Fruit fly (Drosophila melanogaster) whole organism, wandering third instar larva: ENCODE results near the gene Nprl3.

Experiments
- Abd-B ChIP-seq: fragments of >200 bp; optimal IDR thresholded peaks from 2 replicates; lab custom pipeline; 2017; ENCODE audit warnings: missing biosample characterization, missing genetic modification characterization
- CG32264 ChIP-seq: fragments of 200-800 bp; sonication (Bioruptor generic); optimal IDR thresholded peaks from 2 replicates; lab custom pipeline; 2016; ENCODE audit warnings: missing biosample characterization, missing genetic modification characterization
- CG9705 ChIP-seq: fragments of 200-800 bp; sonication (Bioruptor generic); optimal IDR thresholded peaks from 2 replicates; lab custom pipeline; 2018; ENCODE audit warnings: missing biosample characterization, mild to moderate bottlenecking, missing genetic modification characterization
- CrebA ChIP-seq: fragments of 200-800 bp; sonication (Bioruptor generic); optimal IDR thresholded peaks from 2 replicates; lab custom pipeline; 2016; ENCODE audit warnings: missing biosample characterization, mild to moderate bottlenecking, missing genetic modification characterization, borderline replicate concordance
- Dfd ChIP-seq: fragments of >200 bp; optimal IDR thresholded peaks from 2 replicates; lab custom pipeline; 2017; ENCODE audit warnings: missing biosample characterization, missing genetic modification characterization
- Dif ChIP-seq: fragments of 200-275, 200-300 bp; sonication (Bioruptor generic); optimal IDR thresholded peaks from 2 replicates; lab custom pipeline; 2018; ENCODE audit warnings: missing biosample characterization, missing genetic modification characterization; ENCODE audit not compliant: partially characterized antibody
- GATAd ChIP-seq: sonication (Bioruptor generic); optimal IDR thresholded peaks from 2 replicates; lab custom pipeline; 2016; ENCODE audit warnings: missing biosample characterization, missing genetic modification characterization
- HLH106 ChIP-seq: fragments of 200-800 bp; optimal IDR thresholded peaks from 3 replicates; lab custom pipeline; 2019; ENCODE audit warnings: missing biosample characterization, mild to moderate bottlenecking, missing genetic modification characterization, moderate library complexity
- Hnf4 ChIP-seq: fragments of 200-800 bp; sonication (Bioruptor generic); optimal IDR thresholded peaks from 2 replicates; lab custom pipeline; 2016; ENCODE audit warnings: missing biosample characterization, mild to moderate bottlenecking, missing genetic modification characterization
- Hr78 ChIP-seq: fragments of >200 bp; optimal IDR thresholded peaks from 2 replicates; lab custom pipeline; 2017; ENCODE audit warnings: missing biosample characterization, missing genetic modification characterization
- Hr83 ChIP-seq: fragments of 200-300 bp; sonication (Bioruptor generic); optimal IDR thresholded peaks from 2 replicates; lab custom pipeline; 2016; ENCODE audit warnings: missing biosample characterization, mild to moderate bottlenecking, missing genetic modification characterization, moderate library complexity; ENCODE audit not compliant: poor library complexity, severe bottlenecking
- Jra ChIP-seq: sonication (Bioruptor generic); optimal IDR thresholded peaks from 2 replicates; lab custom pipeline; 2016; ENCODE audit warnings: missing biosample characterization, missing genetic modification characterization
- Myc ChIP-seq: fragments of >200 bp; optimal IDR thresholded peaks from 2 replicates; lab custom pipeline; 2017
- N ChIP-seq: fragments of >200 bp; optimal IDR thresholded peaks from 2 replicates; lab custom pipeline; 2018; ENCODE audit warnings: missing biosample characterization, missing external identifiers, missing genetic modification characterization
- OdsH ChIP-seq: fragments of 200-800 bp; sonication (Bioruptor generic); optimal IDR thresholded peaks from 2 replicates; lab custom pipeline; 2016; ENCODE audit warnings: missing biosample characterization, mild to moderate bottlenecking, missing genetic modification characterization
- Rel ChIP-seq, 2 experiments: fragments of 200-800 bp; sonication (Bioruptor generic) in 1 of 2; optimal IDR thresholded peaks; 2 replicates in 1 of 2; 3 replicates in 1 of 2; lab custom pipeline; 2016 to 2019; ENCODE audit warnings: mild to moderate bottlenecking in 2 of 2, missing biosample characterization in 2 of 2, missing genetic modification characterization in 2 of 2, moderate library complexity in 1 of 2
- Sp1 ChIP-seq: fragments of 200-800 bp; sonication (Bioruptor generic); optimal IDR thresholded peaks from 3 replicates; lab custom pipeline; 2019; ENCODE audit warnings: missing biosample characterization, mild to moderate bottlenecking, missing genetic modification characterization, moderate library complexity
- Vsx2 ChIP-seq: fragments of 200-300, 225-300 bp; sonication (Bioruptor generic); optimal IDR thresholded peaks from 2 replicates; lab custom pipeline; 2018; ENCODE audit warnings: missing biosample characterization, missing genetic modification characterization; ENCODE audit not compliant: partially characterized antibody
- br ChIP-seq: fragments of 200-800 bp; sonication (Bioruptor generic); optimal IDR thresholded peaks from 2 replicates; lab custom pipeline; 2016; ENCODE audit warnings: missing biosample characterization, missing genetic modification characterization
- brk ChIP-seq: fragments of 200-800 bp; sonication (Bioruptor generic); optimal IDR thresholded peaks from 2 replicates; lab custom pipeline; 2016; ENCODE audit warnings: missing biosample characterization, mild to moderate bottlenecking, missing genetic modification characterization
- dl ChIP-seq, 2 experiments: fragments of 175-275, 200-275 bp in 1 of 2; fragments of 200-275 bp in 1 of 2; sonication (Bioruptor generic); optimal IDR thresholded peaks; lab custom pipeline; 2018; ENCODE audit warnings: mild to moderate bottlenecking in 2 of 2, missing biosample characterization in 2 of 2, missing genetic modification characterization in 2 of 2, moderate library complexity in 2 of 2; ENCODE audit not compliant: partially characterized antibody in 2 of 2, insufficient read depth in 1 of 2
- dmrt93B ChIP-seq: fragments of 200-800 bp; sonication (Bioruptor generic); optimal IDR thresholded peaks from 2 replicates; lab custom pipeline; 2018; ENCODE audit warnings: missing biosample characterization, mild to moderate bottlenecking, missing genetic modification characterization
- dsf ChIP-seq: sonication (Bioruptor generic); optimal IDR thresholded peaks from 2 replicates; lab custom pipeline; 2016; ENCODE audit warnings: missing biosample characterization, missing genetic modification characterization, borderline replicate concordance
- foxo ChIP-seq, 2 experiments: fragments of 200-800 bp; sonication (Bioruptor generic); optimal IDR thresholded peaks; 2 replicates in 1 of 2; 3 replicates in 1 of 2; lab custom pipeline; 2016 to 2017; ENCODE audit warnings: missing biosample characterization in 2 of 2, missing genetic modification characterization in 2 of 2
- fru ChIP-seq: fragments of 200-800 bp; sonication (Bioruptor generic); optimal IDR thresholded peaks from 3 replicates; lab custom pipeline; 2016; ENCODE audit warnings: missing biosample characterization, mild to moderate bottlenecking, missing genetic modification characterization
- h ChIP-seq: fragments of 200-800 bp; sonication (Bioruptor generic); optimal IDR thresholded peaks from 3 replicates; lab custom pipeline; 2016; ENCODE audit warnings: missing biosample characterization, mild to moderate bottlenecking, missing genetic modification characterization
- jim ChIP-seq: fragments of 175-275, 200-325 bp; sonication (Bioruptor generic); optimal IDR thresholded peaks from 2 replicates; lab custom pipeline; 2016; ENCODE audit warnings: missing biosample characterization, mild to moderate bottlenecking, missing genetic modification characterization
- pan ChIP-seq: fragments of >200 bp; optimal IDR thresholded peaks from 2 replicates; lab custom pipeline; 2017
- psq ChIP-seq: fragments of 200-800 bp; sonication (Bioruptor generic); optimal IDR thresholded peaks from 3 replicates; lab custom pipeline; 2017; ENCODE audit warnings: missing biosample characterization, mild to moderate bottlenecking, missing genetic modification characterization, moderate library complexity
- rgr ChIP-seq: fragments of 200-800 bp; sonication (Bioruptor generic); optimal IDR thresholded peaks from 3 replicates; lab custom pipeline; 2016; ENCODE audit warnings: missing biosample characterization, mild to moderate bottlenecking, missing genetic modification characterization
- sage ChIP-seq: fragments of 200-800 bp; sonication (Bioruptor generic); optimal IDR thresholded peaks from 2 replicates; lab custom pipeline; 2016; ENCODE audit warnings: missing biosample characterization, mild to moderate bottlenecking, missing genetic modification characterization
- sv ChIP-seq: fragments of 200-800 bp; sonication (Bioruptor generic); optimal IDR thresholded peaks from 3 replicates; lab custom pipeline; 2016; ENCODE audit warnings: missing biosample characterization, missing genetic modification characterization
- tai ChIP-seq: sonication (Bioruptor generic); optimal IDR thresholded peaks from 2 replicates; lab custom pipeline; 2016; ENCODE audit warnings: missing biosample characterization, missing genetic modification characterization
- usp ChIP-seq: fragments of >200 bp; optimal IDR thresholded peaks from 2 replicates; lab custom pipeline; 2017; ENCODE audit warnings: missing biosample characterization, missing genetic modification characterization
- woc ChIP-seq: sonication (Bioruptor generic); optimal IDR thresholded peaks from 2 replicates; lab custom pipeline; 2016; ENCODE audit warnings: missing biosample characterization, mild to moderate bottlenecking, missing genetic modification characterization

Gene Nprl3

dm6 chr3L:13957789-13958188 lies 43.9 kb downstream of the Nprl3 start:
- no peak for TF ChIP-seq usp (GFP tag; lab: Kevin White, UChicago)

DNA sequence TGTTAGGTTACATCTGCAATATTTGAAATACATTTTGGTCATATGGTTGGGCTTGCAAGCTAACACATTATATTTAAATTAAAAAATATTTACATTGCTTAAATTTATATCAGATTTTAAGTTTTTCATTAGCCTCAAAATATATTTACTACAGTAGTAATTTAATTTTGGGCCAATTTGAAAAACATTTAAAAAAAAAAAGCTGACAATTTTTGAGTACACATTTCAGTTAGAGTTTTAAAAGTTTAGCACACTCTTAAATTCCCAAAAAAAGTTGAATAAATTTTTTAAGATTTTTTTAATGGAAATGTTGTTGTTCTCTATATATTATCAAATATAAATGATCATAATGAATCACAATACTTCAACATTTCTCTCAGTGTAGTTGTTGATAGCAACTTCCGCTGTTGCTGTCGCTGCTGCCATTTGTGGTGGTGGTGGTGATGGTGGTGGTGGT lies 44.4 kb downstream of the Nprl3 start:
- no peak for TF ChIP-seq Sp1 (GFP tag; lab: Kevin White, UChicago)
- no peak for TF ChIP-seq usp (GFP tag; lab: Kevin White, UChicago)
- TF ChIP-seq psq (GFP tag; lab: Kevin White, UChicago), result peak; percentile 6
- peak in 1 of 2 experiments; percentile 34 for TF ChIP-seq foxo (GFP tag; optimal IDR thresholded peaks at IDR 0.05; lab: Kevin White, UChicago)
- no peak for TF ChIP-seq Dfd
- peak; percentile 39 for TF ChIP-seq sv (GFP tag; lab: Kevin White, UChicago)
- peak; percentile 19 for TF ChIP-seq rgr
- TF ChIP-seq h (GFP tag; lab: Kevin White, UChicago), result peak; percentile 5
- TF ChIP-seq OdsH (GFP tag; lab: Kevin White, UChicago), result peak; percentile 14
- TF ChIP-seq CG32264, result no peak

DNA sequence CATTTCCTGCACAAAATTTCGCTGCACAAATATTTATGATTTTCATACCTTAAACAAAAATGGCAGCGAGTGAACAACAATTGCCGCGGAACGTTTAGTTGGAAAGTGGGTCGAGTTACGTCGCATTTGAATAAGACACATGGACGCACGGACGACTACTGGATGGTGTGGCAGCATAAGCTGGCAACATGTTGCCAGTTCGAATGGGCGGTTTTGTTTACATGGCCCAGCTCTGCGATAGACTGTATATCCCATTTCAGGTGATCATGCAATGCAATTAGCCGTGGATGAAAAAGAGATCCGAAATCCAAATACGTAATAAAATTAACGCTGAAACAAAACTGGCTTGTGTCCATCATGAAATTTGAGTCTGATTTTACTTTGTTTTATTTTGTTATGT lies 45.0 kb downstream of the Nprl3 start:
- TF ChIP-seq fru (GFP tag; lab: Kevin White, UChicago), result no peak
- no peak for TF ChIP-seq Jra (GFP tag; lab: Kevin White, UChicago)
- no peak for TF ChIP-seq Myc (lab: Kevin White, UChicago)
- TF ChIP-seq woc, result no peak
- TF ChIP-seq CG32264, result no peak
- TF ChIP-seq psq (GFP tag; lab: Kevin White, UChicago), result no peak
- TF ChIP-seq Hnf4 (GFP tag; lab: Kevin White, UChicago), result no peak
- TF ChIP-seq Hr78 (GFP tag; lab: Kevin White, UChicago), result no peak

dm6 chr3L:13952484-13953048 lies 49.1 kb downstream of the Nprl3 start:
- TF ChIP-seq Rel (GFP tag; optimal IDR thresholded peaks at IDR 0.05; lab: Kevin White, UChicago) (no peak), Rel (tag; optimal IDR thresholded peaks at IDR 0.05; lab: Kevin White, UChicago) (peak; percentile 16), CrebA (GFP tag; lab: Kevin White, UChicago) (peak; percentile 23), sv (GFP tag; lab: Kevin White, UChicago) (no peak), foxo (GFP tag; optimal IDR thresholded peaks at IDR 0.05; lab: Kevin White, UChicago) (no peak), tai (no peak), Vsx2 (GFP tag; lab: Kevin White, UChicago) (no peak), Myc (lab: Kevin White, UChicago) (no peak), dmrt93B (GFP tag; lab: Kevin White, UChicago) (no peak), Dfd (no peak), Hr78 (GFP tag; lab: Kevin White, UChicago) (no peak), br (no peak), usp (GFP tag; lab: Kevin White, UChicago) (no peak), pan (lab: Kevin White, UChicago) (no peak), h (GFP tag; lab: Kevin White, UChicago) (peak; percentile 80)

DNA sequence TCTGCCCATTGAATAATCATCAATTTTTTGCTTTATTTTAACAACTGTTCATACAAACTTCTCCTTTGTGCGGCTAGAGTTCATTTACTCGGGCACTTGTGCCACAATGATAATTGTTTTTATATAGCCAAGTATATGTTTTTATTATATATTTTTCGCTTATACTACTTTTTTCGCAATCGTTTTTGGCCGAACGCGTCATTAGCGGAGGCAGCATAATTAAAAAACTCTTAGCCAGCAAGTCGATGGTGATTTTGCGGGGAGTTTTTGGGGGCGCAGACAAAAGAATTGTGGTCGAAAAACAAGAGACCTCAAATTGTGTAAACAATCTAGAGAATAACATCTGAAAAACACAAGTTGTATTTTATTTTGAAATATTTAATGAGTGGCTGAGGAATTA lies 50.1 kb downstream of the Nprl3 start:
- TF ChIP-seq dsf (GFP tag; lab: Kevin White, UChicago) (no peak), rgr (peak; percentile 38), CG9705 (no peak), Hr83 (peak; percentile 16), brk (GFP tag; lab: Kevin White, UChicago) (peak; percentile 28), pan (lab: Kevin White, UChicago) (no peak), sv (GFP tag; lab: Kevin White, UChicago) (no peak), Sp1 (GFP tag; lab: Kevin White, UChicago) (peak; percentile 4), Rel (GFP tag; optimal IDR thresholded peaks at IDR 0.05; lab: Kevin White, UChicago) (no peak), Rel (tag; optimal IDR thresholded peaks at IDR 0.05; lab: Kevin White, UChicago) (no peak), Dif (GFP tag; lab: Kevin White, UChicago) (no peak), dl (GFP tag; optimal IDR thresholded peaks at IDR 0.05; lab: Kevin White, UChicago; ENCODE audit: insufficient read depth in 1 of 2, partially characterized antibody in 2 of 2) (no peak), psq (GFP tag; lab: Kevin White, UChicago) (no peak), HLH106 (no peak), GATAd (GFP tag; lab: Kevin White, UChicago) (no peak), Dfd (no peak), sage (GFP tag; lab: Kevin White, UChicago) (no peak), fru (GFP tag; lab: Kevin White, UChicago) (no peak), woc (no peak), tai (peak; percentile 12), usp (GFP tag; lab: Kevin White, UChicago) (no peak), jim (GFP tag; lab: Kevin White, UChicago) (no peak), h (GFP tag; lab: Kevin White, UChicago) (peak; percentile 46), Abd-B (GFP tag; lab: Kevin White, UChicago) (no peak), N (GFP tag; lab: Kevin White, UChicago) (no peak), br (no peak), CrebA (GFP tag; lab: Kevin White, UChicago) (no peak)
